Worm (Caenorhabditis elegans) whole organism, mixed stage, embryonic: Measurements from ENCODE around the gene gop-2.

ENCODE experiments used
- ces-1 ChIP-seq: fragments of 150-350 bp; optimal IDR thresholded peaks from 2 replicates; lab custom pipeline; 2014; ENCODE audit warnings: missing biosample characterization, missing genetic modification reagents, missing genetic modification characterization
- drap-1 ChIP-seq: fragments of 200-800 bp; sonication (Bioruptor generic); optimal IDR thresholded peaks from 3 replicates; lab custom pipeline; 2018; ENCODE audit warnings: mild to moderate bottlenecking, missing genetic modification characterization, missing compliant biosample characterization
- lin-13 ChIP-seq: fragments of 150-350 bp; optimal IDR thresholded peaks from 2 replicates; lab custom pipeline; 2014; ENCODE audit warnings: missing biosample characterization, missing genetic modification characterization
- unc-120 ChIP-seq: sonication (generic microtip); optimal IDR thresholded peaks from 2 replicates; lab custom pipeline; 2017; ENCODE audit warnings: missing genetic modification characterization, missing compliant biosample characterization; ENCODE audit not compliant: poor library complexity, severe bottlenecking
- unc-62 ChIP-seq: fragments of 150-350 bp; optimal IDR thresholded peaks from 2 replicates; lab custom pipeline; 2014; ENCODE audit warnings: missing biosample characterization, missing genetic modification reagents, missing genetic modification characterization
- ztf-11 ChIP-seq: fragments of 150-350 bp; optimal IDR thresholded peaks from 2 replicates; lab custom pipeline; 2014; ENCODE audit warnings: missing biosample characterization, missing genetic modification characterization

ce11 chrIII:5273396-5273857, 14.6 kb downstream of the gop-2 start, which contains the start of gene ztf-8:
- TF ChIP-seq ztf-11 (tag; lab: Kevin White, UChicago) (no peak), unc-62 (GFP tag; lab: Kevin White, UChicago) (no peak), unc-120 (tag; lab: Kevin White, UChicago) (no peak), ces-1 (GFP tag; lab: Kevin White, UChicago) (peak; percentile 3), drap-1 (no peak), lin-13 (tag; lab: Kevin White, UChicago) (no peak)
